Fruit fly (Drosophila melanogaster) Kc167 (cell line): Measurements from ENCODE around the gene Pde11.

Experiments
- Myc ChIP-seq: fragments of >200 bp; optimal IDR thresholded peaks from 2 replicates; lab custom pipeline; 2017; ENCODE audit warnings: missing external identifiers
- Sin3A ChIP-seq: fragments of >200 bp; optimal IDR thresholded peaks from 2 replicates; lab custom pipeline; 2018; ENCODE audit warnings: missing external identifiers
- h ChIP-seq: fragments of >200 bp; optimal IDR thresholded peaks from 3 replicates; lab custom pipeline; 2018; ENCODE audit warnings: missing external identifiers
- insv ChIP-seq: fragments of >200 bp; optimal IDR thresholded peaks from 3 replicates; lab custom pipeline; 2018; ENCODE audit warnings: missing external identifiers
- psq ChIP-seq: fragments of >200 bp; optimal IDR thresholded peaks from 2 replicates; lab custom pipeline; 2017; ENCODE audit warnings: missing external identifiers
- ttk ChIP-seq: sonication (Bioruptor generic); optimal IDR thresholded peaks from 2 replicates; lab custom pipeline; 2017; ENCODE audit warnings: missing external identifiers

The Pde11 gene

DNA sequence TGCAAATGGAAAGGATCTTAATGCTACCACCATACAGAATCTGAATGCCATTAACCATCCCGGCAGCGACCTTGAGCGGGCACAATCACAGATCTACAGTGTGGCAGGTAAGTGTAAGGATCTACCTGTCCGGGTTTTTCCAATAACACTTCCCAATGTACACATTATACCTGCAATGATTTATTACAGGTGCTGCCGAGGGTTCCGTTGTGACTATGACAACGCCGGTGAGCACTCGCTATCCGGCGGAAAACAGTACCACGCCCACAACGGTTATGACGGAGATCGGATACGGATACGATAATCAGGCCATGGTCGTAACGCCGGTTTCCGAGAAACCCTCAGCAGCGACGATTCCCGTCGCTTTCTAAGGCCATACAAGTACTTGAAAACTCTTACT lies 103.3 kb downstream of the Pde11 start:
- no peak for TF ChIP-seq ttk (lab: Kevin White, UChicago)
- TF ChIP-seq h = no peak
- no peak for TF ChIP-seq Myc (lab: Kevin White, UChicago)
- TF ChIP-seq psq (lab: Kevin White, UChicago) = no peak
- no peak for TF ChIP-seq insv
- no peak for TF ChIP-seq Sin3A (lab: Kevin White, UChicago)

DNA sequence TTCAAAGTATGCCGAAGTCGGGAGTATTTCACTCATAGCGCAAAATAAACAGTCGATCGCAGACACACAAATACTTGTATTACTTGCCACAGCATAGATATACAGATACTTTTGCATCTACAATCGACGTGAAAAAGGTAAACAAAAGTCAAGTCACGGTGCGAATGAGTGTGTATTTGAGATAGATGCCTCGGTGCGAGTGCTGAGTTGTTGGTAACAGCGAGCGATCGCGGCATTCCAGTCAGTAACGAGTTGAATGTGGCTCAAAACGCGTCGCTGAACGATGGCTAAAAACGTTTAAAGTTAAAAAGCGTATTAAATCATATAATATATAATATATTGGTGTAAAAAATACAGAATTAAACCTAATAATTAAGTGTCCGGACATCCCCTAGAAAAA lies 104.9 kb downstream of the Pde11 start, which contains the start of gene grnd:
grnd (plus strand) TSS at position 207 of the 400 bp plus-strand sequence.
- TF ChIP-seq Sin3A (lab: Kevin White, UChicago) (no peak), psq (lab: Kevin White, UChicago) (no peak), h (no peak), Myc (lab: Kevin White, UChicago) (no peak)

DNA sequence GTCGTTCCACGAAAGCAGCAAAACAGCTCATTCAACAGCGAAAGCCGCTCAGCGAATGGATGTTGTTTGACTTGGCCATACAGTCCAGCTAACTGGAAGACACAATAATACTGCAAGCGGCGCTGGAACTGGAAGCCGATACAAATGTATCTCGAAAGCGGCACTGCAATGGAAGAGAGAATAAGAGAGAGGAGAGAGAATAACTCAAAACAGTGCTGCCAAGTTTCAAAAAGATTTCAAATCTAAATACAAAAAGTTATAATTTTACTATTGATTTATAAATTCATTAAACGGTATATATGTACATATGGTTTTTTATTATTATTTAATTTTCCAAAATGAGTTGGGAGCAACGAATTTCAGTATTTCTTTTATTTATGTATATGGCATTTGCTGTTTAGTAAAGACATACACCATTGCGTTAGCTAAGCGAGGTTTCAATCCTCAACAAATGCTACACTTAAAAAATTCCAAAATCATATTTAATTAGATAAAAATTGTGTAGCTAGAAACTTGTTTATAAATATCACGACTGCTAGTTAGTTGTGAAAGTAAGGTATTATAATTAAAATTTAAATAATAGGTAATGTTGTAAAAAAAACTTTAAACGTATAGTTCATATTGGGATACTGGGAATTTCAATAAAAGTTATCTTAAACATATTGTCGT lies 105.6 kb downstream of the Pde11 start, which contains the start of gene CG10283:
CG10283 (minus strand) TSS at position 132 of the 669 bp plus-strand sequence.
- no peak for TF ChIP-seq insv
- TF ChIP-seq ttk (lab: Kevin White, UChicago) = no peak
- no peak for TF ChIP-seq Sin3A (lab: Kevin White, UChicago)
- TF ChIP-seq Myc (lab: Kevin White, UChicago) = no peak
- TF ChIP-seq h = no peak
- no peak for TF ChIP-seq psq (lab: Kevin White, UChicago)

DNA sequence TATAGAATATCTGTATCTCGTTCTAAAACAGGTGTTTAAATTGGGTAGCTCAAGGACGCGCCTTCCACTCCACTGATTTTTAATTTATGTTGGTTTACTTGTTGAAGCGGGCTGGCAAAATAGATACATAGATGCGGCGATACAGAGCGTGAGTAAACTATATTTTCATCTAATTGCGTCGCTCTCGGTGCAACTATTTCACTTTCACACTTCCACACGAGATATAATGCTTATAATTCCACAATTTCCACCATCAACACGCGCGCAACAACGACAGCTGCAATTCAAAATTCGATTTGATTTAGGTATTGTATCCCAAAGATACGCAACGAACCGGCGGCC lies 106.1 kb downstream of the Pde11 start:
- no peak for TF ChIP-seq Myc (lab: Kevin White, UChicago)
- TF ChIP-seq insv = no peak
- TF ChIP-seq psq (lab: Kevin White, UChicago) = no peak
- no peak for TF ChIP-seq h
- TF ChIP-seq ttk (lab: Kevin White, UChicago) = no peak
- no peak for TF ChIP-seq Sin3A (lab: Kevin White, UChicago)

DNA sequence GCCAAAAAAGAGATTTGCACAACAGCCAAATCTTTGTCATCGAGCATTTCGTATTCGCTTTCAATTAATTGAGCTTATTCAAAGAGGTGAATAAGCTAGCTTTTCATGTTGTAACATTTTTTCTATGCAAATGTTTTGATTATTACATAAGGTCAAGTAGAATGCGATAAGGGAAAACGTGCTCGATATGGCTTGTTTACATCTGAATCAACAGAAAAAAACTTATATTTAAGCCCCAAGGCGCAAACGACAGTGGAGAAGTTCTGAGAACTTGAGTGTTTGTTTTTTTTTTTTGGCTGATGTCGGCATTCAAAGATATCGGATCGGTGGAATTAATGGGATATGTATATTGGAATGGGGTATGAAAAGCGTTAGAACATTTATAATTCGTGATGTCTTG lies 107.2 kb downstream of the Pde11 start:
- TF ChIP-seq psq (lab: Kevin White, UChicago) (no peak), h (no peak)

DNA sequence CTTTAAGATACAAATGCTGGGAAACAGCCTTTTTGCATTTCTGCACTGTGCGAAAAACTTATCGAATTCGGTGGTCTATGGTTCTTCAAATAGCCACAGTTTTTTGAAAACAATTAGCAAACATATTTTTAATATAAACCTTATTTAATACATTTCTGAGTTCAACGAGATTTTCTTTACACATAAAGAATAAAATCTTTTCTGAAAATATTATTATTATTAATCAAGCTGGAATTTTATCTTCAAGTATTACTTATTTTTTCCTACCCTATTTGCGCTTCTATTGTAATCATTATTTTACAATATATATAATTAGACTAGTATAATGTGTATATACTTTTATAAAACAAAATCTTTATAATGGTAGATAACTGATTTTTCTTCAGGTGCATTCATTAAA lies 108.0 kb downstream of the Pde11 start:
- TF ChIP-seq psq (lab: Kevin White, UChicago) = no peak
- no peak for TF ChIP-seq Sin3A (lab: Kevin White, UChicago)
- no peak for TF ChIP-seq ttk (lab: Kevin White, UChicago)
- no peak for TF ChIP-seq insv
- TF ChIP-seq h = no peak
- no peak for TF ChIP-seq Myc (lab: Kevin White, UChicago)
